Fruit fly (Drosophila melanogaster) whole organism, embryonic: ENCODE data around the gene Cpr76Bb.
A peak's percentile ranks its signal among the peaks of the same experiment; 100 is the strongest.
"Not testable (repeated sequence)": the region's sequence is repeated elsewhere in the genome, so short reads cannot be mapped to it uniquely, and the experiment has no call there.

Source experiments
- Atf-2 ChIP-seq: fragments of 200-800 bp; sonication (Bioruptor generic); optimal IDR thresholded peaks from 2 replicates; lab custom pipeline; 2016; ENCODE audit warnings: missing biosample characterization, missing genetic modification characterization
- Atf6 ChIP-seq: fragments of 200-800 bp; sonication (Bioruptor generic); IDR thresholded peaks from 2 replicates; pipeline ENCODE4 v1.3.6; 2022; ENCODE audit warnings: missing biosample characterization, missing genetic modification characterization
- BtbVII ChIP-seq: fragments of 200-800 bp; sonication (Bioruptor generic); optimal IDR thresholded peaks from 3 replicates; lab custom pipeline; 2017; ENCODE audit warnings: missing biosample characterization, mild to moderate bottlenecking, missing genetic modification characterization
- C15 ChIP-seq: fragments of 200-800 bp; sonication (Bioruptor generic); IDR thresholded peaks from 3 replicates; pipeline ENCODE4 v1.3.6; 2022; ENCODE audit warnings: missing biosample characterization, missing genetic modification characterization
- CG11398 ChIP-seq: fragments of 200-800 bp; sonication (Bioruptor generic); optimal IDR thresholded peaks from 2 replicates; lab custom pipeline; 2016; ENCODE audit warnings: missing biosample characterization, missing genetic modification characterization
- CG12155 ChIP-seq: fragments of 200-800 bp; sonication (Bioruptor generic); optimal IDR thresholded peaks from 3 replicates; lab custom pipeline; 2016; ENCODE audit warnings: missing biosample characterization, missing genetic modification characterization
- CG13123 ChIP-seq: fragments of 200-800 bp; sonication (Bioruptor generic); optimal IDR thresholded peaks from 2 replicates; lab custom pipeline; 2016; ENCODE audit warnings: missing biosample characterization, missing genetic modification characterization
- CG15269 ChIP-seq: fragments of 200-800 bp; sonication (Bioruptor generic); optimal IDR thresholded peaks from 2 replicates; lab custom pipeline; 2018; ENCODE audit warnings: missing biosample characterization, mild to moderate bottlenecking, missing genetic modification characterization, moderate library complexity
- CG15601 ChIP-seq: fragments of 200-800 bp; sonication (Bioruptor generic); optimal IDR thresholded peaks from 3 replicates; lab custom pipeline; 2019; ENCODE audit warnings: missing biosample characterization, mild to moderate bottlenecking, missing genetic modification characterization, moderate library complexity
- CG17829 ChIP-seq: fragments of 200-800 bp; optimal IDR thresholded peaks from 2 replicates; lab custom pipeline; 2019; ENCODE audit warnings: missing biosample characterization, mild to moderate bottlenecking, missing genetic modification characterization, moderate library complexity
- CG18476 ChIP-seq: fragments of 200-800 bp; sonication (Bioruptor generic); optimal IDR thresholded peaks from 2 replicates; lab custom pipeline; 2016; ENCODE audit warnings: missing biosample characterization, mild to moderate bottlenecking, missing genetic modification characterization
- CG4707 ChIP-seq: fragments of 200-800 bp; sonication (Bioruptor generic); optimal IDR thresholded peaks from 2 replicates; lab custom pipeline; 2018; ENCODE audit warnings: missing biosample characterization, mild to moderate bottlenecking, missing genetic modification characterization, moderate library complexity
- CG7786 ChIP-seq: fragments of 200-800 bp; sonication (Bioruptor generic); optimal IDR thresholded peaks from 2 replicates; lab custom pipeline; 2016; ENCODE audit warnings: missing biosample characterization, missing genetic modification characterization
- CG9437 ChIP-seq: fragments of 200-800 bp; sonication (Bioruptor generic); optimal IDR thresholded peaks from 2 replicates; lab custom pipeline; 2018; ENCODE audit warnings: missing biosample characterization, mild to moderate bottlenecking, missing genetic modification characterization
- CoRest ChIP-seq: fragments of 200-800 bp; sonication (Bioruptor generic); optimal IDR thresholded peaks from 3 replicates; lab custom pipeline; 2018; ENCODE audit warnings: missing biosample characterization, mild to moderate bottlenecking, missing genetic modification characterization, moderate library complexity
- Deaf1 ChIP-seq: fragments of 200-800 bp; optimal IDR thresholded peaks from 3 replicates; lab custom pipeline; 2019; ENCODE audit warnings: missing biosample characterization, mild to moderate bottlenecking, missing genetic modification characterization, moderate library complexity
- Dll ChIP-seq: fragments of 200-800 bp; sonication (Bioruptor generic); IDR thresholded peaks from 4 replicates; pipeline ENCODE4 v1.3.6; 2022; ENCODE audit warnings: missing biosample characterization, missing genetic modification characterization; ENCODE audit not compliant: partially characterized antibody
- ERR ChIP-seq: fragments of 200-800 bp; sonication (Bioruptor generic); optimal IDR thresholded peaks from 2 replicates; lab custom pipeline; 2016; ENCODE audit warnings: missing biosample characterization, missing genetic modification characterization
- Fer2 ChIP-seq: fragments of 200-800 bp; sonication (Bioruptor generic); optimal IDR thresholded peaks from 2 replicates; lab custom pipeline; 2018; ENCODE audit warnings: missing biosample characterization, mild to moderate bottlenecking, missing genetic modification characterization, moderate library complexity
- Gsc ChIP-seq: fragments of 200-800 bp; sonication (Bioruptor generic); IDR thresholded peaks from 2 replicates; pipeline ENCODE4 v1.3.6; 2022; ENCODE audit warnings: missing biosample characterization, missing genetic modification characterization
- Hr78 ChIP-seq, 2 experiments: fragments of 200-800 bp in 1 of 2; fragments of >200 bp in 1 of 2; sonication (Bioruptor generic) in 1 of 2; optimal IDR thresholded peaks; 2 replicates each; lab custom pipeline; 2017 to 2019; ENCODE audit warnings: missing biosample characterization in 2 of 2, missing genetic modification characterization in 2 of 2, mild to moderate bottlenecking in 1 of 2, moderate library complexity in 1 of 2
- Med ChIP-seq: fragments of 200-800 bp; sonication (Bioruptor generic); peaks from one replicate; lab custom pipeline; 2016; ENCODE audit warnings: missing biosample characterization, missing genetic modification characterization, mild to moderate bottlenecking, inconsistent platforms, moderate library complexity
- NC2α ChIP-seq: fragments of 200-800 bp; sonication (Bioruptor generic); optimal IDR thresholded peaks from 2 replicates; lab custom pipeline; 2016; ENCODE audit warnings: missing biosample characterization, missing genetic modification characterization
- NC2β ChIP-seq: fragments of 200-800 bp; sonication (Bioruptor generic); optimal IDR thresholded peaks from 2 replicates; lab custom pipeline; 2016; ENCODE audit warnings: missing biosample characterization, missing genetic modification characterization
- Nf-YA ChIP-seq: fragments of 200-800 bp; sonication (Bioruptor generic); IDR thresholded peaks from 2 replicates; pipeline ENCODE4 v1.3.6; 2022; ENCODE audit warnings: missing biosample characterization, missing genetic modification characterization
- Scr ChIP-seq: fragments of 200-800 bp; sonication (Bioruptor generic); IDR thresholded peaks from 2 replicates; pipeline ENCODE4 v1.3.6; 2022; ENCODE audit warnings: missing biosample characterization, missing genetic modification characterization; ENCODE audit not compliant: partially characterized antibody
- Taf1 ChIP-seq: fragments of 200-800 bp; sonication (Bioruptor generic); IDR thresholded peaks from 2 replicates; pipeline ENCODE4 v1.3.6; 2022; ENCODE audit warnings: missing biosample characterization, missing genetic modification characterization
- Trl ChIP-seq, 3 experiments: fragments of >200 bp in 2 of 3; fragments of 200-800 bp in 1 of 3; sonication (Bioruptor generic) in 1 of 3; optimal IDR thresholded peaks; 2 replicates in 1 of 3; 3 replicates in 2 of 3; lab custom pipeline; 2016 to 2017; ENCODE audit warnings: missing biosample characterization in 1 of 3, missing genetic modification characterization in 1 of 3
- aop ChIP-seq: fragments of 200-800 bp; sonication (Bioruptor generic); IDR thresholded peaks from 2 replicates; pipeline ENCODE4 v1.3.6; 2022; ENCODE audit warnings: missing biosample characterization, missing genetic modification characterization
- ato ChIP-seq: fragments of 200-800 bp; sonication (Bioruptor generic); IDR thresholded peaks from 2 replicates; pipeline ENCODE4 v1.3.6; 2022; ENCODE audit warnings: missing biosample characterization, missing genetic modification characterization; ENCODE audit not compliant: partially characterized antibody
- bab2 ChIP-seq: fragments of 200-800 bp; sonication (Bioruptor generic); optimal IDR thresholded peaks from 2 replicates; lab custom pipeline; 2016; ENCODE audit warnings: missing biosample characterization, missing genetic modification characterization
- bsh ChIP-seq, 2 experiments: fragments of 200-800 bp; sonication (Bioruptor generic); optimal IDR thresholded peaks; 2 replicates each; lab custom pipeline; 2017 to 2018; ENCODE audit warnings: mild to moderate bottlenecking in 2 of 2, missing biosample characterization in 2 of 2, missing genetic modification characterization in 2 of 2, moderate library complexity in 1 of 2
- chinmo ChIP-seq: fragments of 200-800 bp; sonication (Bioruptor generic); IDR thresholded peaks from 4 replicates; pipeline ENCODE4 v1.3.6; 2022; ENCODE audit warnings: missing biosample characterization, missing genetic modification characterization; ENCODE audit not compliant: partially characterized antibody
- disco-r ChIP-seq: fragments of 200-800 bp; sonication (Bioruptor generic); optimal IDR thresholded peaks from 2 replicates; lab custom pipeline; 2016; ENCODE audit warnings: missing biosample characterization, missing genetic modification characterization
- dmrt99B ChIP-seq: fragments of 200-800 bp; sonication (Bioruptor generic); optimal IDR thresholded peaks from 2 replicates; lab custom pipeline; 2018; ENCODE audit warnings: missing biosample characterization, mild to moderate bottlenecking, missing genetic modification characterization, moderate library complexity
- dysf ChIP-seq: fragments of 200-800 bp; sonication (Bioruptor generic); IDR thresholded peaks from 3 replicates; pipeline ENCODE4 v1.3.6; 2022; ENCODE audit warnings: missing biosample characterization, missing genetic modification characterization
- gcm ChIP-seq: fragments of 200-800 bp; sonication (Bioruptor generic); optimal IDR thresholded peaks from 2 replicates; lab custom pipeline; 2019; ENCODE audit warnings: missing biosample characterization, mild to moderate bottlenecking, missing genetic modification characterization, moderate library complexity
- ken ChIP-seq: fragments of 200-800 bp; sonication (Bioruptor generic); IDR thresholded peaks from 3 replicates; pipeline ENCODE4 v1.3.6; 2022; ENCODE audit warnings: missing biosample characterization, missing genetic modification characterization
- lbe ChIP-seq: fragments of 200-800 bp; sonication (Bioruptor generic); optimal IDR thresholded peaks from 2 replicates; lab custom pipeline; 2016; ENCODE audit warnings: missing biosample characterization, mild to moderate bottlenecking, missing genetic modification characterization
- mam ChIP-seq: fragments of 200-800 bp; sonication (Bioruptor generic); optimal IDR thresholded peaks from 3 replicates; lab custom pipeline; 2016; ENCODE audit warnings: missing biosample characterization, missing genetic modification characterization
- schlank ChIP-seq: fragments of 200-800 bp; sonication (Bioruptor generic); optimal IDR thresholded peaks from 2 replicates; lab custom pipeline; 2018; ENCODE audit warnings: missing biosample characterization, mild to moderate bottlenecking, missing genetic modification characterization
- sqz ChIP-seq: fragments of 200-800 bp; sonication (Bioruptor generic); optimal IDR thresholded peaks from 3 replicates; lab custom pipeline; 2018; ENCODE audit warnings: missing biosample characterization, mild to moderate bottlenecking, missing genetic modification characterization
- sug ChIP-seq: fragments of 200-800 bp; optimal IDR thresholded peaks from 2 replicates; lab custom pipeline; 2019; ENCODE audit warnings: missing biosample characterization, mild to moderate bottlenecking, missing genetic modification characterization, moderate library complexity
- toy ChIP-seq: fragments of 200-800 bp; sonication (Bioruptor generic); IDR thresholded peaks from 2 replicates; pipeline ENCODE4 v1.3.6; 2022; ENCODE audit warnings: missing biosample characterization, missing genetic modification characterization

Gene Cpr76Bb

dm6 chr3L:19519349-19519748, at the start of gene Cpr76Bb:
Gene Cpr76Bb, plus strand, starts transcription at chr3L:19519649.
- no peak for TF ChIP-seq disco-r (GFP tag; lab: Kevin White, UChicago)
- TF ChIP-seq Nf-YA (GFP tag; lab: Robert Waterston, UW) = no peak
- no peak for TF ChIP-seq CG17829 (tag; lab: Kevin White, UChicago)
- no peak for TF ChIP-seq NC2α
- no peak for TF ChIP-seq Atf6 (GFP tag; lab: Robert Waterston, UW)
- TF ChIP-seq CG15601 (tag; lab: Kevin White, UChicago) = no peak
- no peak for TF ChIP-seq gcm (GFP tag; lab: Kevin White, UChicago)
- no peak for TF ChIP-seq mam
- TF ChIP-seq sug (tag; lab: Kevin White, UChicago) = no peak
- no peak for TF ChIP-seq ato (GFP tag; lab: Robert Waterston, UW)
- no peak for TF ChIP-seq CG13123
- no peak for TF ChIP-seq Dll
- no peak for TF ChIP-seq bab2 (GFP tag; lab: Kevin White, UChicago)
- no peak for TF ChIP-seq CG18476 (GFP tag; lab: Kevin White, UChicago)
- no peak for TF ChIP-seq CoRest (tag; lab: Kevin White, UChicago)
- no peak for TF ChIP-seq BtbVII
- no peak for TF ChIP-seq C15
- no peak for TF ChIP-seq schlank (tag; lab: Kevin White, UChicago)

- not testable (repeated sequence) for TF ChIP-seq CG17829 (tag; lab: Kevin White, UChicago); Atf-2 (GFP tag; lab: Kevin White, UChicago); Gsc (GFP tag; lab: Robert Waterston, UW)
Observed at dm6 chr3L:19472128-19472527, 47.3 kb upstream of the Cpr76Bb start, which contains the start of the genes 825-Oak and CG12519. Gene 825-Oak, minus strand, starts transcription at chr3L:19472228. Gene CG12519, plus strand, starts transcription at chr3L:19472491.

dm6 chr3L:19475478-19475877, 44.0 kb upstream of the Cpr76Bb start, which contains the start of the genes CG18294 and CG32213:
Gene CG18294, minus strand, starts transcription at chr3L:19475578.
Gene CG32213, plus strand, starts transcription at chr3L:19475839.
- not testable (repeated sequence) for TF ChIP-seq CG11398 (GFP tag; lab: Kevin White, UChicago); CG15269 (tag; lab: Kevin White, UChicago); CG9437

- no peak for TF ChIP-seq CG17829 (tag; lab: Kevin White, UChicago)
- no peak for TF ChIP-seq lbe (GFP tag; lab: Kevin White, UChicago)
- TF ChIP-seq chinmo (GFP tag; lab: Robert Waterston, UW) = peak; percentile 52; the same call in 1 of the 4 replicates
- peak; percentile 48 for TF ChIP-seq sqz (GFP tag; lab: Kevin White, UChicago)
- TF ChIP-seq Hr78 (GFP tag; optimal IDR thresholded peaks at IDR 0.05; lab: Kevin White, UChicago) = peak in 1 of 2 experiments; percentile 1
Observed at dm6 chr3L:19481209-19481608, 38.2 kb upstream of the Cpr76Bb start.

- no peak for TF ChIP-seq Med (GFP tag; lab: Kevin White, UChicago)
- no peak for TF ChIP-seq ERR (GFP tag; lab: Kevin White, UChicago)
- TF ChIP-seq Deaf1 (tag; lab: Kevin White, UChicago) = peak; percentile 48
- no peak for TF ChIP-seq CG4707
- no peak for TF ChIP-seq NC2β (GFP tag; lab: Kevin White, UChicago)
- no peak for TF ChIP-seq bsh (GFP tag; optimal IDR thresholded peaks at IDR 0.05; lab: Kevin White, UChicago)
- no peak for TF ChIP-seq toy (GFP tag; lab: Robert Waterston, UW)
- no peak for TF ChIP-seq dmrt99B (tag; lab: Kevin White, UChicago)
- no peak for TF ChIP-seq CG12155 (GFP tag; lab: Kevin White, UChicago)
- TF ChIP-seq Trl (optimal IDR thresholded peaks at IDR 0.05; lab: Kevin White, UChicago) = peak; percentile 50 to 54
- no peak for TF ChIP-seq Trl (GFP tag; optimal IDR thresholded peaks at IDR 0.05; lab: Kevin White, UChicago)
- TF ChIP-seq dysf (GFP tag; lab: Robert Waterston, UW) = no peak
- TF ChIP-seq CG7786 (GFP tag; lab: Kevin White, UChicago) = no peak
- TF ChIP-seq Scr = no peak
- TF ChIP-seq ken = no peak
- TF ChIP-seq Fer2 (tag; lab: Kevin White, UChicago) = no peak
- no peak for TF ChIP-seq aop (GFP tag; lab: Robert Waterston, UW)
- TF ChIP-seq Taf1 = no peak
- no peak for TF ChIP-seq CoRest (tag; lab: Kevin White, UChicago)
Observed at dm6 chr3L:19482014-19482413, 37.4 kb upstream of the Cpr76Bb start.
